Worm (Caenorhabditis elegans) whole organism, mixed stage, embryonic: ENCODE data around the gene clec-85.

Experiments
- M03D4.4 ChIP-seq: sonication (generic microtip); optimal IDR thresholded peaks from 2 replicates; lab custom pipeline; 2017; ENCODE audit warnings: mild to moderate bottlenecking, missing genetic modification characterization, missing compliant biosample characterization
- ces-1 ChIP-seq: fragments of 150-350 bp; optimal IDR thresholded peaks from 2 replicates; lab custom pipeline; 2014; ENCODE audit warnings: missing biosample characterization, missing genetic modification reagents, missing genetic modification characterization
- elt-3 ChIP-seq: fragments of 150-350 bp; optimal IDR thresholded peaks from 2 replicates; lab custom pipeline; 2014; ENCODE audit warnings: missing biosample characterization, missing genetic modification characterization
- nhr-12 ChIP-seq: fragments of 150-350 bp; optimal IDR thresholded peaks from 2 replicates; lab custom pipeline; 2014; ENCODE audit warnings: missing biosample characterization, missing genetic modification characterization
- nhr-28 ChIP-seq: fragments of 150-350 bp; optimal IDR thresholded peaks from 2 replicates; lab custom pipeline; 2014; ENCODE audit warnings: missing biosample characterization, missing genetic modification characterization
- pha-4 ChIP-seq: fragments of 150-350 bp; optimal IDR thresholded peaks from 2 replicates; lab custom pipeline; 2018; ENCODE audit warnings: missing biosample characterization, missing genetic modification reagents, missing genetic modification characterization
- unc-62 ChIP-seq: fragments of 150-350 bp; optimal IDR thresholded peaks from 2 replicates; lab custom pipeline; 2014; ENCODE audit warnings: missing biosample characterization, missing genetic modification reagents, missing genetic modification characterization
- ztf-11 ChIP-seq: fragments of 150-350 bp; optimal IDR thresholded peaks from 2 replicates; lab custom pipeline; 2014; ENCODE audit warnings: missing biosample characterization, missing genetic modification characterization

- TF ChIP-seq ces-1 (GFP tag; lab: Kevin White, UChicago) = no peak
- TF ChIP-seq ztf-11 (tag; lab: Kevin White, UChicago) = no peak
- TF ChIP-seq pha-4 (tag; lab: Kevin White, UChicago) = no peak
- TF ChIP-seq M03D4.4 (tag; lab: Kevin White, UChicago) = no peak
- TF ChIP-seq nhr-28 (tag; lab: Kevin White, UChicago) = no peak
- TF ChIP-seq unc-62 = no peak
- TF ChIP-seq nhr-12 (tag; lab: Kevin White, UChicago) = no peak
- no peak for TF ChIP-seq elt-3 (tag; lab: Kevin White, UChicago)
Observed at ce11 chrIV:2888496-2889101, 37.9 kb downstream of the clec-85 start.
